Fruit fly (Drosophila melanogaster): ENCODE measurements around the gene mRpL46.
A peak's percentile ranks its signal among the peaks of the same experiment; 100 is the strongest.

- TF ChIP-seq GATAd (GFP tag; optimal IDR thresholded peaks at IDR 0.05) = no peak
- TF ChIP-seq h (GFP tag; optimal IDR thresholded peaks at IDR 0.05) = no peak
- no peak for TF ChIP-seq brk (GFP tag; optimal IDR thresholded peaks at IDR 0.05)
- TF ChIP-seq Dfd (GFP tag; optimal IDR thresholded peaks at IDR 0.05) = no peak
- TF ChIP-seq dl (GFP tag; optimal IDR thresholded peaks at IDR 0.05; ENCODE audit: insufficient read depth in 1 of 2, partially characterized antibody in 2 of 2) = no peak
- no peak for TF ChIP-seq dsf (GFP tag; optimal IDR thresholded peaks at IDR 0.05; ENCODE audit: borderline replicate concordance)
- TF ChIP-seq Hr83 (GFP tag; optimal IDR thresholded peaks at IDR 0.05; ENCODE audit: poor library complexity, severe bottlenecking) = no peak
- no peak for TF ChIP-seq CG32264 (GFP tag; optimal IDR thresholded peaks at IDR 0.05)
- no peak for TF ChIP-seq br (GFP tag; optimal IDR thresholded peaks at IDR 0.05)
- peak; percentile 99 for TF ChIP-seq psq (GFP tag; optimal IDR thresholded peaks at IDR 0.05)
- TF ChIP-seq sv (GFP tag; optimal IDR thresholded peaks at IDR 0.05) = no peak
- no peak for TF ChIP-seq sage (GFP tag; optimal IDR thresholded peaks at IDR 0.05)
- no peak for TF ChIP-seq usp (GFP tag; optimal IDR thresholded peaks at IDR 0.05)
- TF ChIP-seq rgr (GFP tag; optimal IDR thresholded peaks at IDR 0.05) = no peak
Measured at dm6 chr3L:1802802-1803201, 25.6 kb downstream of the mRpL46 start, which contains the start of the genes JTBR and CG42676.

Data from whole organism, wandering third instar larva.